Fruit fly (Drosophila melanogaster): Measurements from ENCODE around the gene Cdep.

Cdep gene

dm6 chr3R:4910365-4910810 is at the start of gene Cdep (continued):
- TF ChIP-seq tap (tag; optimal IDR thresholded peaks at IDR 0.05) (peak; percentile 51), fd3F (GFP tag; optimal IDR thresholded peaks at IDR 0.05) (peak; percentile 9), btn (GFP tag; optimal IDR thresholded peaks at IDR 0.05) (no peak), CG32767 (GFP tag; IDR thresholded peaks at IDR 0.05) (peak; percentile 42; the same call in 1 of the 2 replicates), CG13894 (tag; optimal IDR thresholded peaks at IDR 0.05) (peak; percentile 54), gt (GFP tag; IDR thresholded peaks at IDR 0.05) (no peak), az2 (GFP tag; optimal IDR thresholded peaks at IDR 0.05) (peak; percentile 5), croc (GFP tag; conservative IDR thresholded peaks at IDR 0.05) (no peak), CG1024 (GFP tag; IDR thresholded peaks at IDR 0.05) (0 out of 2 replicates have a peak, but pooled peaks have one; percentile 27), NFAT (GFP tag; IDR thresholded peaks at IDR 0.05) (no peak; the same call in 1 of the 2 replicates), ind (GFP tag; optimal IDR thresholded peaks at IDR 0.05) (peak; percentile 31), CG10366 (GFP tag; IDR thresholded peaks at IDR 0.05) (no peak), dpn (GFP tag; optimal IDR thresholded peaks at IDR 0.05) (peak; percentile 30 to 40), BtbVII (GFP tag; optimal IDR thresholded peaks at IDR 0.05) (no peak), CG8290 (GFP tag; optimal IDR thresholded peaks at IDR 0.05) (peak; percentile 27), CG8290 (tag; optimal IDR thresholded peaks at IDR 0.05) (peak in 1 of 2 experiments; percentile 74), ssp (GFP tag; IDR thresholded peaks at IDR 0.05) (0 out of 2 replicates have a peak, but pooled peaks have one; percentile 13), pnt (GFP tag; optimal IDR thresholded peaks at IDR 0.05) (no peak), ems (GFP tag; optimal IDR thresholded peaks at IDR 0.05) (no peak), seq (GFP tag; IDR thresholded peaks at IDR 0.05) (no peak), Xbp1 (GFP tag; optimal IDR thresholded peaks at IDR 0.05) (peak; percentile 18), sob (GFP tag; IDR thresholded peaks at IDR 0.05) (peak; percentile 65), CG15514 (GFP tag; optimal IDR thresholded peaks at IDR 0.05) (peak; percentile 64), ci (GFP tag; IDR thresholded peaks at IDR 0.05) (0 out of 3 replicates have a peak, but pooled peaks have one; percentile 54), Optix (GFP tag; IDR thresholded peaks at IDR 0.05) (no peak), CG14050 (GFP tag; IDR thresholded peaks at IDR 0.05) (no peak), ken (GFP tag; IDR thresholded peaks at IDR 0.05) (no peak), run (tag; optimal IDR thresholded peaks at IDR 0.05) (no peak), Camta (GFP tag; optimal IDR thresholded peaks at IDR 0.05) (no peak), CG10209 (GFP tag; optimal IDR thresholded peaks at IDR 0.05) (peak; percentile 12), lmd (GFP tag; IDR thresholded peaks at IDR 0.05) (no peak), CG30431 (GFP tag; optimal IDR thresholded peaks at IDR 0.05) (no peak), CG17612 (GFP tag; IDR thresholded peaks at IDR 0.05) (no peak), Adf1 (GFP tag; IDR thresholded peaks at IDR 0.05) (0 out of 2 replicates have a peak, but pooled peaks have one; percentile 5), CG9727 (GFP tag; optimal IDR thresholded peaks at IDR 0.05) (peak; percentile 39), Vsx1 (GFP tag; optimal IDR thresholded peaks at IDR 0.05) (peak; percentile 36), CG4854 (GFP tag; optimal IDR thresholded peaks at IDR 0.05) (no peak), chn (GFP tag; optimal IDR thresholded peaks at IDR 0.05) (no peak), Sin3A (optimal IDR thresholded peaks at IDR 0.05) (peak; percentile 17), CG14710 (tag; optimal IDR thresholded peaks at IDR 0.05) (peak; percentile 65), stc (GFP tag; IDR thresholded peaks at IDR 0.05) (no peak), slou (GFP tag; optimal IDR thresholded peaks at IDR 0.05) (no peak), CG11247 (GFP tag; IDR thresholded peaks at IDR 0.05) (no peak), Lim3 (GFP tag; IDR thresholded peaks at IDR 0.05) (no peak), Hmx (GFP tag; optimal IDR thresholded peaks at IDR 0.05) (no peak), pb (GFP tag; optimal IDR thresholded peaks at IDR 0.05) (peak; percentile 49), Nf-YC (tag; optimal IDR thresholded peaks at IDR 0.05) (peak; percentile 65), CG7271 (tag; optimal IDR thresholded peaks at IDR 0.05) (no peak), dm (GFP tag; optimal IDR thresholded peaks at IDR 0.05) (peak; percentile 68), CG12299 (tag; optimal IDR thresholded peaks at IDR 0.05) (peak; percentile 59), al (GFP tag; IDR thresholded peaks at IDR 0.05) (no peak), Dip2 (GFP tag; IDR thresholded peaks at IDR 0.05) (no peak), Ptx1 (GFP tag; IDR thresholded peaks at IDR 0.05) (0 out of 2 replicates have a peak, but pooled peaks have one; percentile 30)
